Worm (Caenorhabditis elegans) whole organism, L2 larva: Measurements from ENCODE around the gene C14C10.10.

Experiments
- C34F6.9 ChIP-seq: fragments of 150-350 bp; optimal IDR thresholded peaks from 2 replicates; lab custom pipeline; 2014; ENCODE audit warnings: missing biosample characterization, missing genetic modification characterization
- F13H6.1 ChIP-seq: sonication (generic microtip); optimal IDR thresholded peaks from 2 replicates; lab custom pipeline; 2016; ENCODE audit warnings: missing genetic modification characterization, missing compliant biosample characterization
- R02D3.7 ChIP-seq: fragments of 150-350 bp; optimal IDR thresholded peaks from 2 replicates; lab custom pipeline; 2014; ENCODE audit warnings: missing biosample characterization, missing genetic modification characterization
- Y55F3AM.14 ChIP-seq: fragments of 200-800 bp; sonication (Bioruptor generic); optimal IDR thresholded peaks from 2 replicates; lab custom pipeline; 2018; ENCODE audit warnings: mild to moderate bottlenecking, missing genetic modification characterization, missing compliant biosample characterization
- ZK546.5 ChIP-seq: sonication (generic microtip); optimal IDR thresholded peaks from 2 replicates; lab custom pipeline; 2017; ENCODE audit warnings: missing biosample characterization, missing genetic modification characterization
- aly-2 ChIP-seq: fragments of 150-350 bp; optimal IDR thresholded peaks from 2 replicates; lab custom pipeline; 2014; ENCODE audit warnings: missing biosample characterization, missing genetic modification characterization
- ama-1 ChIP-seq: fragments of 150-350 bp; optimal IDR thresholded peaks from 2 replicates; lab custom pipeline; 2018; ENCODE audit warnings: inconsistent platforms
- blmp-1 ChIP-seq: sonication (generic microtip); optimal IDR thresholded peaks from 2 replicates; lab custom pipeline; 2017; ENCODE audit warnings: missing genetic modification characterization, mild to moderate bottlenecking, missing compliant biosample characterization, antibody characterized with exemption, moderate library complexity; ENCODE audit not compliant: insufficient read depth
- ceh-82 ChIP-seq: fragments of 150-350 bp; optimal IDR thresholded peaks from 2 replicates; lab custom pipeline; 2014; ENCODE audit warnings: missing biosample characterization, missing genetic modification characterization
- crh-2 ChIP-seq: sonication (generic microtip); optimal IDR thresholded peaks from 2 replicates; lab custom pipeline; 2017; ENCODE audit warnings: missing biosample characterization, missing genetic modification characterization
- egl-27 ChIP-seq: sonication (generic microtip); optimal IDR thresholded peaks from 3 replicates; lab custom pipeline; 2017; ENCODE audit warnings: missing biosample characterization, missing genetic modification reagents, missing genetic modification characterization
- elt-3 ChIP-seq: sonication (generic microtip); optimal IDR thresholded peaks from 2 replicates; lab custom pipeline; 2017; ENCODE audit warnings: missing biosample characterization, missing genetic modification characterization
- fos-1 ChIP-seq: fragments of 150-350 bp; optimal IDR thresholded peaks from 2 replicates; lab custom pipeline; 2014; ENCODE audit warnings: missing biosample characterization, missing genetic modification characterization
- gmeb-1 ChIP-seq: fragments of 150-350 bp; optimal IDR thresholded peaks from 2 replicates; lab custom pipeline; 2014; ENCODE audit warnings: missing biosample characterization, missing genetic modification characterization
- lin-11 ChIP-seq: fragments of 150-350 bp; sonication (generic microtip); optimal IDR thresholded peaks from 2 replicates; lab custom pipeline; 2014; ENCODE audit warnings: missing biosample characterization, missing genetic modification characterization, inconsistent platforms, mixed read lengths
- lin-13 ChIP-seq: fragments of 150-350 bp; optimal IDR thresholded peaks from 2 replicates; lab custom pipeline; 2014; ENCODE audit warnings: missing biosample characterization, missing genetic modification reagents, missing genetic modification characterization
- lsy-2 ChIP-seq, 2 experiments: fragments of 150-350 bp in 1 of 2; sonication (generic microtip) in 1 of 2; optimal IDR thresholded peaks; 2 replicates each; lab custom pipeline; 2014 to 2017; ENCODE audit warnings: missing biosample characterization in 2 of 2, missing genetic modification characterization in 2 of 2
- mab-5 ChIP-seq: fragments of 150-350 bp; optimal IDR thresholded peaks from 2 replicates; lab custom pipeline; 2014; ENCODE audit warnings: missing biosample characterization, missing genetic modification characterization
- mdl-1 ChIP-seq, 2 experiments: fragments of 150-350 bp in 1 of 2; sonication (generic microtip) in 1 of 2; optimal IDR thresholded peaks; 2 replicates each; lab custom pipeline; 2017; ENCODE audit warnings: missing biosample characterization in 2 of 2, missing genetic modification characterization in 2 of 2
- nhr-10 ChIP-seq: sonication (generic microtip); optimal IDR thresholded peaks from 2 replicates; lab custom pipeline; 2017; ENCODE audit warnings: missing biosample characterization, missing genetic modification characterization
- nhr-11 ChIP-seq: fragments of 150-350 bp; optimal IDR thresholded peaks from 2 replicates; lab custom pipeline; 2014; ENCODE audit warnings: missing biosample characterization, missing genetic modification characterization
- nhr-12 ChIP-seq: fragments of 150-350 bp; optimal IDR thresholded peaks from 2 replicates; lab custom pipeline; 2014; ENCODE audit warnings: missing biosample characterization, missing genetic modification characterization
- nhr-129 ChIP-seq: fragments of 150-350 bp; optimal IDR thresholded peaks from 2 replicates; lab custom pipeline; 2014; ENCODE audit warnings: missing biosample characterization, missing genetic modification characterization
- nhr-21 ChIP-seq: fragments of 150-350 bp; optimal IDR thresholded peaks from 2 replicates; lab custom pipeline; 2014; ENCODE audit warnings: missing biosample characterization, missing genetic modification characterization
- nhr-237 ChIP-seq: fragments of 150-350 bp; optimal IDR thresholded peaks from 2 replicates; lab custom pipeline; 2014; ENCODE audit warnings: missing biosample characterization, missing genetic modification characterization
- nhr-25 ChIP-seq: fragments of 150-350 bp; sonication (generic microtip); optimal IDR thresholded peaks from 3 replicates; lab custom pipeline; 2014; ENCODE audit warnings: missing biosample characterization, missing genetic modification characterization
- nhr-6 ChIP-seq: fragments of 150-350 bp; optimal IDR thresholded peaks from 2 replicates; lab custom pipeline; 2014; ENCODE audit warnings: missing biosample characterization, missing genetic modification characterization
- nhr-77 ChIP-seq: fragments of 150-350 bp; optimal IDR thresholded peaks from 2 replicates; lab custom pipeline; 2014; ENCODE audit warnings: missing biosample characterization, missing genetic modification characterization
- peb-1 ChIP-seq: fragments of 150-350 bp; optimal IDR thresholded peaks from 2 replicates; lab custom pipeline; 2014; ENCODE audit warnings: missing biosample characterization, missing genetic modification characterization
- sem-4 ChIP-seq: fragments of 150-350 bp; optimal IDR thresholded peaks from 2 replicates; lab custom pipeline; 2014; ENCODE audit warnings: missing biosample characterization, missing genetic modification reagents, missing genetic modification characterization
- skn-1 ChIP-seq: sonication (generic microtip); optimal IDR thresholded peaks from 2 replicates; lab custom pipeline; 2017; ENCODE audit warnings: missing biosample characterization, missing genetic modification characterization
- sma-3 ChIP-seq: sonication (generic microtip); optimal IDR thresholded peaks from 2 replicates; lab custom pipeline; 2016; ENCODE audit warnings: missing genetic modification reagents, missing genetic modification characterization, missing compliant biosample characterization
- sma-9 ChIP-seq, 2 experiments: fragments of 150-350 bp in 1 of 2; sonication (generic microtip) in 1 of 2; optimal IDR thresholded peaks; 2 replicates each; lab custom pipeline; 2014 to 2016; ENCODE audit warnings: missing genetic modification characterization in 2 of 2, mild to moderate bottlenecking in 1 of 2, missing biosample characterization in 1 of 2, missing compliant biosample characterization in 1 of 2, missing genetic modification reagents in 1 of 2, moderate library complexity in 1 of 2
- snpc-4 ChIP-seq: fragments of 150-350 bp; optimal IDR thresholded peaks from 2 replicates; lab custom pipeline; 2014; ENCODE audit warnings: missing biosample characterization, missing genetic modification characterization
- unc-39 ChIP-seq: fragments of 150-350 bp; optimal IDR thresholded peaks from 2 replicates; lab custom pipeline; 2014; ENCODE audit warnings: missing biosample characterization, missing genetic modification characterization
- unc-55 ChIP-seq: fragments of 150-350 bp; sonication (generic microtip); optimal IDR thresholded peaks from 3 replicates; lab custom pipeline; 2014; ENCODE audit warnings: missing biosample characterization, missing genetic modification reagents, missing genetic modification characterization
- zag-1 ChIP-seq: fragments of 150-350 bp; optimal IDR thresholded peaks from 2 replicates; lab custom pipeline; 2014; ENCODE audit warnings: missing biosample characterization, missing genetic modification characterization

C14C10.10 gene

DNA sequence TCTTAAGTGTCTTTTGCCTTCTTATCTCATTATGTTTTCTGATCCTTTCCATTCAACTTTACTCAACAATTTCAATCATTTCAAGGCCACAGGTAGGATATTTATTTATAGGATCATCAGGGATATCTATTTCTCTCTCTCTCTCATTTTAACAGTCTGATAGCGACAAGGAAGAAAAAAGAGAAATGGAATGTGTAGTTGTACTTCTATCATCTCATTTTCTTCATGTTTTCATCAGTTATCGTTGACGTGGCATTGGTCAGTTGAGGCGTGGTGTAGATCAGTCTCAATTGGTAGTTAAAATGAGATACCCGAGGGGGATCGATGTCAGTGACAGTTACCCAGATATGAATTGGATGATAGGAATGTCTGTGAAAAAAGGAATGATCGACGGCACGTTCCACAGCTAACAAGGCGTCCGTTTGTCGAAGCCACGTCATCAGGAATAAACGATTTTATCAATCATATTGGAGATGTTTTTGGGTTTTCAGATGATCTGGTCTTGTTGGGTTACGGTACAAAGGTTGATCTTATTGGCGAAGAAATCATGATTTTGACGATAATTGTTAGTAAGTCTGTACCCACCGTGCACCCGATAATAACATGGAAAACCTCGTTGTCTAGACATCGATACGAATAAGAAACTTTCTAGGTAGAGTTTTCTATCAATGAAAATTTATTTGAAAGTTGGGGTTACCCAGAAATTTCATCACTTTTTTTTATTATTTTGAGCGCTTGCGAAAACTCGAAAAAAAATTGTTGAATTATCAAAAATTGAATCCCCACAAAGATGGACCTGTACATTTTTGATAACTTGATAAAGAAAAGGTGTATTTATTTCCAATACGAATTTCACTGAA is 44.5 kb downstream of the C14C10.10 start (continued):
- no peak for TF ChIP-seq nhr-6 (tag; lab: Kevin White, UChicago)

ce11 chrV:12553286-12553725 is 45.6 kb downstream of the C14C10.10 start:
- TF ChIP-seq blmp-1 (tag; lab: Kevin White, UChicago) (peak; percentile 60), F13H6.1 (tag; lab: Kevin White, UChicago) (peak; percentile 7), nhr-21 (tag; lab: Kevin White, UChicago) (peak; percentile 90), ZK546.5 (tag; lab: Kevin White, UChicago) (no peak), peb-1 (tag; lab: Kevin White, UChicago) (no peak), sma-3 (peak; percentile 67), nhr-25 (peak; percentile 57), lsy-2 (tag; optimal IDR thresholded peaks at IDR 0.05; lab: Kevin White, UChicago) (peak in 1 of 2 experiments; percentile 34), sma-9 (GFP tag; optimal IDR thresholded peaks at IDR 0.05; lab: Kevin White, UChicago) (peak; percentile 70), sma-9 (tag; optimal IDR thresholded peaks at IDR 0.05; lab: Kevin White, UChicago) (no peak), mdl-1 (tag; optimal IDR thresholded peaks at IDR 0.05; lab: Kevin White, UChicago) (peak; percentile 30 to 45), zag-1 (tag; lab: Kevin White, UChicago) (no peak), Y55F3AM.14 (peak; percentile 2), egl-27 (tag; lab: Kevin White, UChicago) (peak; percentile 66), sem-4 (tag; lab: Kevin White, UChicago) (no peak), ceh-82 (no peak), fos-1 (tag; lab: Kevin White, UChicago) (peak; percentile 49), lin-11 (tag; lab: Kevin White, UChicago) (no peak), mab-5 (tag; lab: Kevin White, UChicago) (no peak), gmeb-1 (peak; percentile 12), elt-3 (no peak), nhr-12 (tag; lab: Kevin White, UChicago) (no peak)

- TF ChIP-seq ama-1 (lab: Kevin White, UChicago) (peak; percentile 96), ZK546.5 (tag; lab: Kevin White, UChicago) (no peak), nhr-11 (tag; lab: Kevin White, UChicago) (no peak), nhr-129 (no peak)
- TF ChIP-seq, all 48 proteins: peak for 1
Observed at ce11 chrV:12552671-12553212, 46.2 kb downstream of the C14C10.10 start, which contains the start of gene F45D3.4. Gene F45D3.4 (minus strand): TSS chrV:12553191.

- no peak for TF ChIP-seq nhr-6 (tag; lab: Kevin White, UChicago)
- TF ChIP-seq nhr-21 (tag; lab: Kevin White, UChicago): peak; percentile 78
- TF ChIP-seq sma-9 (GFP tag; optimal IDR thresholded peaks at IDR 0.05; lab: Kevin White, UChicago): peak; percentile 19
- TF ChIP-seq sma-9 (tag; optimal IDR thresholded peaks at IDR 0.05; lab: Kevin White, UChicago): no peak
- peak; percentile 94 for TF ChIP-seq ama-1 (lab: Kevin White, UChicago)
- no peak for TF ChIP-seq C34F6.9 (tag; lab: Kevin White, UChicago)
- TF ChIP-seq lin-13 (GFP tag; lab: Kevin White, UChicago): peak; percentile 42
- peak; percentile 24 for TF ChIP-seq gmeb-1
- peak; percentile 58 for TF ChIP-seq sma-3
- TF ChIP-seq sem-4 (tag; lab: Kevin White, UChicago): peak; percentile 32
- peak; percentile 11 for TF ChIP-seq nhr-25
- no peak for TF ChIP-seq aly-2 (tag; lab: Kevin White, UChicago)
- TF ChIP-seq nhr-129: peak; percentile 46
- peak; percentile 58 for TF ChIP-seq nhr-11 (tag; lab: Kevin White, UChicago)
Observed at ce11 chrV:12551638-12552478, 47.1 kb downstream of the C14C10.10 start.

DNA sequence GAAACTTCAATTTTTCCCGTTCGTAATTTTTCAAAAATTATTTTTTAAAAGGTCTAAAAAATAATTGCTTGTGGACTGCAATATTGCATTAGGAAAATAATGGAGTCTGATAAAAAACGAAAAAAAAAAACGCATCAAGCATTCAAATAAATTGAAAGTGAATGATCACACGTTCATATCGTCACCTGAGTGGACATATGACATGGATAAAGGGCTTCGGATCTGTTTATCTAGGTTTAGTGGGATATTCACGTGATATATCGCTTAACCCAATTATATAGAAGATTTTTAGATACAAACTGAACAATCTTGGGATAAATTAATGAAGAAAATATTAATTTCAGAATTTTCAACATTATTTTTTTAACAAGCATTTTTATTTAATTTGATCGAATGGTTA is 48.2 kb downstream of the C14C10.10 start:
- TF ChIP-seq unc-39 (tag; lab: Kevin White, UChicago) (no peak), nhr-237 (tag; lab: Kevin White, UChicago) (no peak), blmp-1 (tag; lab: Kevin White, UChicago) (no peak), egl-27 (tag; lab: Kevin White, UChicago) (no peak), nhr-10 (no peak), ZK546.5 (tag; lab: Kevin White, UChicago) (no peak), fos-1 (tag; lab: Kevin White, UChicago) (no peak), sem-4 (tag; lab: Kevin White, UChicago) (no peak), R02D3.7 (no peak), nhr-12 (tag; lab: Kevin White, UChicago) (no peak), aly-2 (tag; lab: Kevin White, UChicago) (no peak), nhr-129 (no peak), crh-2 (tag; lab: Kevin White, UChicago) (no peak), nhr-77 (tag; lab: Kevin White, UChicago) (no peak), unc-55 (GFP tag; lab: Kevin White, UChicago) (no peak), ama-1 (lab: Kevin White, UChicago) (no peak), skn-1 (no peak), mdl-1 (tag; optimal IDR thresholded peaks at IDR 0.05; lab: Kevin White, UChicago) (no peak), snpc-4 (tag; lab: Kevin White, UChicago) (no peak)
